Fruit fly (Drosophila melanogaster): ENCODE results near the gene CG13138.

The CG13138 gene

dm6 chr2L:10301918-10302317 lies at the start of gene CG13138:
TSS of gene CG13138 (minus strand) at chr2L:10302018.
- TF ChIP-seq Eip78C (GFP tag) (peak; percentile 42), Hr39 (GFP tag; optimal IDR thresholded peaks at IDR 0.05) (no peak), CG3032 (tag; optimal IDR thresholded peaks at IDR 0.05) (no peak), CG11902 (GFP tag; optimal IDR thresholded peaks at IDR 0.05) (no peak), svp (GFP tag) (no peak), spab (GFP tag; optimal IDR thresholded peaks at IDR 0.05) (no peak), CG7368 (GFP tag; optimal IDR thresholded peaks at IDR 0.05) (no peak), CG10669 (GFP tag; optimal IDR thresholded peaks at IDR 0.05) (no peak)

DNA sequence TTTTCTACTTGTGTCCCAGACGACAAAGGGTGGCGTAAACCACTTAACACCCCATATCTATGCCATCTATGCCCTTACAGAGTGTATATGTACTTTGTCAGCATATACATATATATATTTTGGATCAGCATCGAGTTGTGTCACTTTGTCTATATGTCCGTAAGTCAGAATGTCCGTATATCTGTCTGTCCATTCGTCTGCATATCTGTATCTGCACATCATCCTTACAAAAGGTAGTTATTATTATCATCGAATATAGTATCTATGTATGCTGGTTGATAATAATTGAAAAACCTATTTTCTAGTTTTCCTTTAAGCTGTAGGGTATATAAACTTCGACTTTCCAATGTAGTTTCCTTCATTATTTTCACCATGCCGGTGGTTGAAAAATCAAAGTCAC lies 49.3 kb upstream of the CG13138 start:
- TF ChIP-seq lz (GFP tag; optimal IDR thresholded peaks at IDR 0.05), result no peak
- TF ChIP-seq Ets21C (GFP tag; optimal IDR thresholded peaks at IDR 0.05), result no peak
- no peak for TF ChIP-seq CG6854 (GFP tag; optimal IDR thresholded peaks at IDR 0.05)
- TF ChIP-seq Gug (GFP tag; IDR thresholded peaks at IDR 0.05), result no peak

- TF ChIP-seq CG16779 (tag; optimal IDR thresholded peaks at IDR 0.05), result no peak
- no peak for TF ChIP-seq CG7368 (GFP tag; optimal IDR thresholded peaks at IDR 0.05)
- no peak for TF ChIP-seq CG8119 (GFP tag; IDR thresholded peaks at IDR 0.05)
- no peak for TF ChIP-seq CG6163 (GFP tag; IDR thresholded peaks at IDR 0.05)
- no peak for TF ChIP-seq OdsH (GFP tag; optimal IDR thresholded peaks at IDR 0.05)
- no peak for TF ChIP-seq CG15336 (GFP tag; IDR thresholded peaks at IDR 0.05)
Observed at dm6 chr2L:10344029-10344606, 42.3 kb upstream of the CG13138 start, which contains the start of gene Frmd5. TSS of gene Frmd5 (plus strand) at chr2L:10344442.

DNA sequence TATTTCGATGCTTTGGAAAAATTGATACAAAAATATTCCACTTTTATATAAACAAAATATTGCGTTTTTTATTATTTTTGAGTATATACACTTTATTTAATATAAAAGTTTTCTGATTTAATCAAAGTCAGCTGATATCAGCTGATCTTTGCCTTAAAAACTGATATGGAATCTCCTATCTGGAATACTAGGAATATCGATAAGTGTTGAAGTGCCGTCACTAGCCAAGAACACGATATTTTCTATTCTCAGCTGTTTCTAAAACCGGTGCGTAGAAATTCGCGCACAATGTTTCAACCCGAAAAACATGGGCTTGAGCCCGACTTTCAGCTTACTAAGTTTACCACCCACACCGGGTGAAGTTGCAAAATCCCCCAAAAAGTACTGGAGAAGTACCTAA lies 40.7 kb upstream of the CG13138 start, which contains the start of gene Sps2:
TSS of gene Sps2 (plus strand) at position 124 of the 400 bp plus-strand sequence.
- TF ChIP-seq CG11294 (GFP tag; IDR thresholded peaks at IDR 0.05) (no peak), CG10631 (GFP tag; optimal IDR thresholded peaks at IDR 0.05) (no peak), CG6854 (GFP tag; optimal IDR thresholded peaks at IDR 0.05) (no peak), fkh (GFP tag; optimal IDR thresholded peaks at IDR 0.05) (no peak), Ets21C (GFP tag; optimal IDR thresholded peaks at IDR 0.05) (no peak), fd85E (GFP tag; optimal IDR thresholded peaks at IDR 0.05) (no peak), acj6 (GFP tag; optimal IDR thresholded peaks at IDR 0.05) (no peak), CG11762 (GFP tag; optimal IDR thresholded peaks at IDR 0.05; ENCODE audit: insufficient read depth) (no peak), ss (GFP tag; optimal IDR thresholded peaks at IDR 0.05) (no peak), CG11902 (GFP tag; optimal IDR thresholded peaks at IDR 0.05) (no peak), Hr39 (GFP tag; optimal IDR thresholded peaks at IDR 0.05) (no peak), CG7368 (GFP tag; optimal IDR thresholded peaks at IDR 0.05) (no peak), CG3032 (tag; optimal IDR thresholded peaks at IDR 0.05) (no peak)

DNA sequence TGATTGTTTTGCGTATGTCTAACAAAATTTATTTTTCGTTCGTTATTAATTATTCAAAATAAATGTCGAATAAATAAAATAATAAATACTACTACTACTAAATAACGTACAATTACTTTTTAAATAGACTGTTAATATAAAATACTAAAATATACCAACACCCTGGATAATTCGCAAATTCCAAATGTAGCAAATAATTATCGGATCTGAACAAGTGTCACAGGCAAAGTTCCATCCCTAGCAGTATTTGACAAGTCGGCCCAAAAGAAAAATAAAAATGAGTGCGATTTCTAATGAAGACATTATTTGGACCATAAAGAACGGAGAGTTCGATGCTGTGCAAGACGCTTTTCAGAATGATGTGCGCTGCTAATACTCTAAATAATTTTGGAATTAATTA lies 39.6 kb upstream of the CG13138 start, which contains the start of gene CG31715:
TSS of gene CG31715 (plus strand) at position 212 of the 400 bp plus-strand sequence.
- TF ChIP-seq CG11902 (GFP tag; optimal IDR thresholded peaks at IDR 0.05), result no peak
- no peak for TF ChIP-seq topi (GFP tag; optimal IDR thresholded peaks at IDR 0.05)
- peak; percentile 50 for TF ChIP-seq Sox102F (GFP tag; optimal IDR thresholded peaks at IDR 0.05)
- TF ChIP-seq Ets21C (GFP tag; optimal IDR thresholded peaks at IDR 0.05), result no peak
- TF ChIP-seq CG6163 (GFP tag; IDR thresholded peaks at IDR 0.05), result no peak
- TF ChIP-seq CG7368 (GFP tag; optimal IDR thresholded peaks at IDR 0.05), result no peak
- no peak for TF ChIP-seq CG34406 (GFP tag; optimal IDR thresholded peaks at IDR 0.05)
- no peak for TF ChIP-seq CG9139 (GFP tag; optimal IDR thresholded peaks at IDR 0.05)
- TF ChIP-seq CG8632 (GFP tag; optimal IDR thresholded peaks at IDR 0.05), result peak; percentile 25
- no peak for TF ChIP-seq lz (GFP tag; optimal IDR thresholded peaks at IDR 0.05)
- no peak for TF ChIP-seq CG6808 (GFP tag; optimal IDR thresholded peaks at IDR 0.05)
- TF ChIP-seq svp (GFP tag), result peak; percentile 58
- peak; percentile 27 for TF ChIP-seq dsx (GFP tag; optimal IDR thresholded peaks at IDR 0.05; ENCODE audit: poor library complexity, severe bottlenecking)
- no peak; the same call in 1 of the 2 replicates for TF ChIP-seq CG15336 (GFP tag; IDR thresholded peaks at IDR 0.05)
- no peak for TF ChIP-seq net (GFP tag; optimal IDR thresholded peaks at IDR 0.05)
- TF ChIP-seq vri (GFP tag; optimal IDR thresholded peaks at IDR 0.05), result peak; percentile 35
- TF ChIP-seq pdm3 (GFP tag; optimal IDR thresholded peaks at IDR 0.05), result peak; percentile 23
- peak; percentile 10 for TF ChIP-seq CG10631 (GFP tag; optimal IDR thresholded peaks at IDR 0.05)
- TF ChIP-seq CG16779 (tag; optimal IDR thresholded peaks at IDR 0.05), result no peak
- TF ChIP-seq CG8319 (GFP tag; optimal IDR thresholded peaks at IDR 0.05), result no peak
- TF ChIP-seq cyc (GFP tag; optimal IDR thresholded peaks at IDR 0.05), result no peak
- no peak for TF ChIP-seq Sox15 (GFP tag; optimal IDR thresholded peaks at IDR 0.05)
- peak; percentile 38 for TF ChIP-seq Eip75B (GFP tag; optimal IDR thresholded peaks at IDR 0.05)
- TF ChIP-seq Ets96B (tag; optimal IDR thresholded peaks at IDR 0.05), result peak; percentile 26
- peak; percentile 13 for TF ChIP-seq Met (GFP tag; optimal IDR thresholded peaks at IDR 0.05)
- TF ChIP-seq CG8119 (GFP tag; IDR thresholded peaks at IDR 0.05), result no peak
- TF ChIP-seq CG6792 (GFP tag; optimal IDR thresholded peaks at IDR 0.05), result no peak
- TF ChIP-seq Lpt (GFP tag; optimal IDR thresholded peaks at IDR 0.05), result no peak
